Worm (Caenorhabditis elegans) whole organism, L1 larva: ENCODE measurements around the gene ptrg-1.

ENCODE experiments used
- C16A3.4 ChIP-seq: fragments of 150-350 bp; optimal IDR thresholded peaks from 2 replicates; lab custom pipeline; 2014; ENCODE audit warnings: missing biosample characterization, missing genetic modification characterization
- F16B12.6 ChIP-seq: fragments of 150-350 bp; optimal IDR thresholded peaks from 2 replicates; lab custom pipeline; 2014; ENCODE audit warnings: missing biosample characterization, missing genetic modification characterization
- aha-1 ChIP-seq: fragments of 150-350 bp; optimal IDR thresholded peaks from 2 replicates; lab custom pipeline; 2014; ENCODE audit warnings: missing biosample characterization, missing genetic modification characterization
- blmp-1 ChIP-seq: fragments of 150-350 bp; optimal IDR thresholded peaks from 2 replicates; lab custom pipeline; 2014; ENCODE audit warnings: missing biosample characterization, missing genetic modification characterization
- ceh-90 ChIP-seq: sonication (generic microtip); optimal IDR thresholded peaks from 2 replicates; lab custom pipeline; 2016; ENCODE audit warnings: missing genetic modification characterization, missing compliant biosample characterization
- dpl-1 ChIP-seq, 3 experiments: fragments of 150-350 bp in 2 of 3; sonication (generic microtip) in 1 of 3; optimal IDR thresholded peaks; 2 replicates each; lab custom pipeline; 2014 to 2017; ENCODE audit warnings: missing biosample characterization in 3 of 3, missing genetic modification characterization in 3 of 3, missing genetic modification reagents in 3 of 3
- dsc-1 ChIP-seq: sonication (generic microtip); optimal IDR thresholded peaks from 2 replicates; lab custom pipeline; 2016; ENCODE audit warnings: mild to moderate bottlenecking, missing genetic modification characterization, missing compliant biosample characterization
- efl-1 ChIP-seq, 4 experiments: fragments of 150-350 bp; optimal IDR thresholded peaks in 3 of 4; peaks in 1 of 4; 1 replicate in 1 of 4; 2 replicates in 3 of 4; lab custom pipeline; 2014; ENCODE audit warnings: missing biosample characterization in 2 of 4, missing genetic modification characterization in 2 of 4, missing genetic modification reagents in 2 of 4
- egl-27 ChIP-seq, 2 experiments: fragments of 150-350 bp in 1 of 2; sonication (generic microtip); optimal IDR thresholded peaks; 3 replicates each; lab custom pipeline; 2017 to 2018; ENCODE audit warnings: missing biosample characterization in 2 of 2, missing genetic modification characterization in 2 of 2, missing genetic modification reagents in 2 of 2
- fkh-8 ChIP-seq: sonication (generic microtip); optimal IDR thresholded peaks from 2 replicates; lab custom pipeline; 2016; ENCODE audit warnings: mild to moderate bottlenecking, missing genetic modification characterization, missing compliant biosample characterization
- irx-1 ChIP-seq: sonication (generic microtip); optimal IDR thresholded peaks from 2 replicates; lab custom pipeline; 2016; ENCODE audit warnings: missing genetic modification characterization, missing compliant biosample characterization
- isw-1 ChIP-seq: fragments of 200-800 bp; sonication (Bioruptor generic); IDR thresholded peaks from 2 replicates; pipeline ENCODE4 v1.3.6; 2022; ENCODE audit warnings: missing genetic modification characterization, missing compliant biosample characterization
- lin-13 ChIP-seq: fragments of 150-350 bp; optimal IDR thresholded peaks from 2 replicates; lab custom pipeline; 2014; ENCODE audit warnings: missing biosample characterization, missing genetic modification reagents, missing genetic modification characterization
- lin-14 ChIP-seq: fragments of 200-800 bp; sonication (Bioruptor generic); optimal IDR thresholded peaks from 2 replicates; lab custom pipeline; 2018; ENCODE audit warnings: mild to moderate bottlenecking, missing genetic modification characterization, moderate library complexity, missing compliant biosample characterization
- lin-35 ChIP-seq, 2 experiments: fragments of 150-350 bp; optimal IDR thresholded peaks; 2 replicates each; lab custom pipeline; 2014; ENCODE audit warnings: missing biosample characterization in 2 of 2, missing genetic modification characterization in 2 of 2, missing genetic modification reagents in 2 of 2
- lsy-2 ChIP-seq, 2 experiments: fragments of 150-350 bp; optimal IDR thresholded peaks; 2 replicates each; lab custom pipeline; 2014; ENCODE audit warnings: missing biosample characterization in 2 of 2, missing genetic modification characterization in 2 of 2
- mdl-1 ChIP-seq, 2 experiments: fragments of 150-350 bp; optimal IDR thresholded peaks; 2 replicates each; lab custom pipeline; 2014 to 2017; ENCODE audit warnings: missing biosample characterization in 2 of 2, missing genetic modification characterization in 2 of 2, inconsistent platforms in 1 of 2
- mep-1 ChIP-seq: fragments of 150-350 bp; optimal IDR thresholded peaks from 2 replicates; lab custom pipeline; 2014; ENCODE audit warnings: missing biosample characterization, missing genetic modification characterization
- nhr-12 ChIP-seq: sonication (generic microtip); optimal IDR thresholded peaks from 2 replicates; lab custom pipeline; 2017; ENCODE audit warnings: missing biosample characterization, missing genetic modification characterization
- nhr-19 ChIP-seq: fragments of 200-800 bp; sonication (Bioruptor generic); conservative IDR thresholded peaks from 2 replicates; pipeline ENCODE4 v1.3.6; 2022; ENCODE audit warnings: missing genetic modification characterization, missing compliant biosample characterization
- nhr-20 ChIP-seq: sonication (generic microtip); optimal IDR thresholded peaks from 2 replicates; lab custom pipeline; 2016; ENCODE audit warnings: mild to moderate bottlenecking, missing genetic modification characterization, missing compliant biosample characterization
- nhr-47 ChIP-seq: sonication (generic microtip); optimal IDR thresholded peaks from 2 replicates; lab custom pipeline; 2016; ENCODE audit warnings: mild to moderate bottlenecking, missing genetic modification characterization, moderate library complexity, missing compliant biosample characterization
- nhr-76 ChIP-seq: sonication (generic microtip); optimal IDR thresholded peaks from 2 replicates; lab custom pipeline; 2017; ENCODE audit warnings: missing biosample characterization, missing genetic modification characterization
- nhr-77 ChIP-seq: fragments of 150-350 bp; optimal IDR thresholded peaks from 2 replicates; lab custom pipeline; 2014; ENCODE audit warnings: missing biosample characterization, missing genetic modification characterization
- nhr-84 ChIP-seq: sonication (generic microtip); optimal IDR thresholded peaks from 2 replicates; lab custom pipeline; 2017; ENCODE audit warnings: missing biosample characterization, missing genetic modification characterization
- nhr-85 ChIP-seq: sonication (generic microtip); peaks from one replicate; lab custom pipeline; 2016; ENCODE audit warnings: missing genetic modification characterization, inconsistent platforms, missing compliant biosample characterization
- nhr-90 ChIP-seq: sonication (generic microtip); optimal IDR thresholded peaks from 2 replicates; lab custom pipeline; 2016; ENCODE audit warnings: mild to moderate bottlenecking, missing genetic modification characterization, missing compliant biosample characterization; ENCODE audit not compliant: poor library complexity
- pag-3 ChIP-seq: sonication (generic microtip); optimal IDR thresholded peaks from 2 replicates; lab custom pipeline; 2017; ENCODE audit warnings: missing genetic modification characterization, mild to moderate bottlenecking, missing compliant biosample characterization, antibody characterized with exemption, borderline replicate concordance; ENCODE audit not compliant: insufficient read depth
- snpc-4 ChIP-seq: fragments of 150-350 bp; optimal IDR thresholded peaks from 2 replicates; lab custom pipeline; 2014; ENCODE audit warnings: missing biosample characterization, missing genetic modification characterization
- snu-23 ChIP-seq: sonication (generic microtip); optimal IDR thresholded peaks from 2 replicates; lab custom pipeline; 2016; ENCODE audit warnings: missing genetic modification characterization, missing compliant biosample characterization
- sup-37 ChIP-seq: fragments of 200-800 bp; sonication (Bioruptor generic); optimal IDR thresholded peaks from 2 replicates; lab custom pipeline; 2018; ENCODE audit warnings: mild to moderate bottlenecking, missing genetic modification characterization, missing compliant biosample characterization
- swsn-7 ChIP-seq: sonication (generic microtip); optimal IDR thresholded peaks from 2 replicates; lab custom pipeline; 2016; ENCODE audit warnings: missing genetic modification characterization, missing compliant biosample characterization
- unc-62 ChIP-seq: fragments of 150-350 bp; optimal IDR thresholded peaks from 2 replicates; lab custom pipeline; 2014; ENCODE audit warnings: missing biosample characterization, missing genetic modification reagents, missing genetic modification characterization
- unc-86 ChIP-seq: sonication (generic microtip); optimal IDR thresholded peaks from 2 replicates; lab custom pipeline; 2016; ENCODE audit warnings: missing genetic modification characterization, missing compliant biosample characterization
- xbp-1 ChIP-seq: sonication (generic microtip); optimal IDR thresholded peaks from 2 replicates; lab custom pipeline; 2016; ENCODE audit warnings: missing genetic modification characterization, missing compliant biosample characterization
- zag-1 ChIP-seq: fragments of 150-350 bp; optimal IDR thresholded peaks from 2 replicates; lab custom pipeline; 2014; ENCODE audit warnings: missing biosample characterization, missing genetic modification characterization
- ztf-11 ChIP-seq, 2 experiments: sonication (generic microtip); optimal IDR thresholded peaks; 2 replicates each; lab custom pipeline; 2016 to 2017; ENCODE audit warnings: missing genetic modification characterization in 2 of 2, missing biosample characterization in 1 of 2, missing compliant biosample characterization in 1 of 2
- ztf-4 ChIP-seq: fragments of 150-350 bp; optimal IDR thresholded peaks from 2 replicates; lab custom pipeline; 2014; ENCODE audit warnings: missing biosample characterization, missing genetic modification characterization

Gene ptrg-1

DNA sequence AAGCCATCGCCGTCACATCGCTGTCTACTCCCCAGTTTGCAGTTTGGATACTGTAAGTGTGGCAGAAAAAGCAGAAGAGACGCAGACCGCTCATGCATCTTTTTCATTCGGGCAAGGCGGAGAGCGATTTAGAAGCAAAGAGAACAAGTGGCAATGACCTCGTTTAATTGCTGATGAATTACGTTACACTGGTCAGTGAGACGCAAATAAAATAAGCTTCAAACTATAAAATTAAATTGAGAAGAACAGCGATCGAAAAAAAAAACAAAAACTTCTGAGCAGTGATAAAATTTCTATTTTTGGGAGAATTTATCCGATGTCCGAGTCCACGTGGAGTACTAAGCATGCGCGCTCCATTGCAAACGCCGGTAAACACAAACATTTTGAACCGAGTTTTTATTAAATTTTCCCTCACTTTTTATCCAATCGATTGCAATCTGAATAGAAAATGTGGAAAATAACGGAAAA, 27.9 kb upstream of the ptrg-1 start, which contains the start of gene C24F3.2 (continued):
- TF ChIP-seq fkh-8 (tag; lab: Kevin White, UChicago) = peak; percentile 69
- peak; percentile 94 for TF ChIP-seq lin-14
- no peak for TF ChIP-seq zag-1
- TF ChIP-seq mep-1 (tag; lab: Kevin White, UChicago) = peak; percentile 69
- no peak for TF ChIP-seq F16B12.6 (tag; lab: Kevin White, UChicago)
- peak; percentile 60 to 85 (median 74) for TF ChIP-seq dpl-1 (GFP tag; optimal IDR thresholded peaks at IDR 0.05; lab: Kevin White, UChicago)
- peak; percentile 59 for TF ChIP-seq dsc-1
- no peak for TF ChIP-seq egl-27 (tag; optimal IDR thresholded peaks at IDR 0.05; lab: Kevin White, UChicago)
- TF ChIP-seq isw-1 = peak; percentile 16; the same call in 1 of the 2 replicates
- no peak for TF ChIP-seq nhr-12 (tag; lab: Kevin White, UChicago)
- peak; percentile 84 for TF ChIP-seq snu-23 (GFP tag; lab: Kevin White, UChicago)
- TF ChIP-seq unc-86 (tag; lab: Kevin White, UChicago) = peak; percentile 26
- peak; percentile 45 for TF ChIP-seq nhr-19 (GFP tag; lab: Robert Waterston, UW)
- peak; percentile 61 for TF ChIP-seq irx-1 (tag; lab: Kevin White, UChicago)
- TF ChIP-seq snpc-4 = peak; percentile 15
- peak; percentile 94 for TF ChIP-seq nhr-85
- no peak for TF ChIP-seq nhr-84
- peak; percentile 45 for TF ChIP-seq C16A3.4 (tag; lab: Kevin White, UChicago)
- TF ChIP-seq nhr-77 (tag; lab: Kevin White, UChicago) = peak; percentile 38
- no peak for TF ChIP-seq pag-3 (tag; lab: Kevin White, UChicago)
- peak; percentile 56 for TF ChIP-seq nhr-90
- TF ChIP-seq efl-1 (optimal IDR thresholded peaks at IDR 0.05; lab: Kevin White, UChicago) = peak; percentile 41 to 79
- peak; percentile 80 to 97 for TF ChIP-seq efl-1 (GFP tag; optimal IDR thresholded peaks at IDR 0.05 in 1 of 2; lab: Kevin White, UChicago)
- TF ChIP-seq lin-13 (GFP tag; lab: Kevin White, UChicago) = peak; percentile 11
- TF ChIP-seq nhr-20 (tag; lab: Kevin White, UChicago) = peak; percentile 80
- TF ChIP-seq ztf-4 = peak; percentile 48
- peak; percentile 45 for TF ChIP-seq sup-37 (GFP tag; lab: Kevin White, UChicago)
- no peak for TF ChIP-seq mdl-1 (tag; optimal IDR thresholded peaks at IDR 0.05; lab: Kevin White, UChicago)
- TF ChIP-seq blmp-1 (tag; lab: Kevin White, UChicago) = peak; percentile 71
- peak; percentile 67 for TF ChIP-seq swsn-7 (tag; lab: Kevin White, UChicago)
- TF ChIP-seq nhr-47 (tag; lab: Kevin White, UChicago) = peak; percentile 64
- peak; percentile 64 for TF ChIP-seq xbp-1 (tag; lab: Kevin White, UChicago)

DNA sequence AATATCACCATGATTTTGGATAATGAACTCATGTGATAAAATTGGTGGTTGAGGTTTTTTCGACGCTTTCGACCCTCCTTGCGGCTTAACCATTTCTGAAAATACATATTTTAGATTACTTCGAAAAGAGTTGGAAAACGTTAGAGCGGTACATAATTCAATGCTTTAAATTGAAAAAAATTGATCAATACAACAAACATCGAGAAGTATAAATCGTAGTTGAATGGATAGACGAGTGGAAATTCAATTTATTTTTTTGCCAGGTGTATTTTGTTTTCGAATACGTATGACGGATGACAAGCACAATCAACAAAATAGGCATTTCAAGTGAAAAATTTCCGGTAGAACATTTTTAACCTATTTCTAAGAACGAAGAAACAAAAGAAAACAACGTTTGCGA, 26.9 kb upstream of the ptrg-1 start, which contains the start of gene tram-1:
tram-1 (minus strand) TSS at position 101 of the 400 bp plus-strand sequence.
- TF ChIP-seq fkh-8 (tag; lab: Kevin White, UChicago) (peak; percentile 37), ztf-11 (tag; optimal IDR thresholded peaks at IDR 0.05; lab: Kevin White, UChicago) (no peak), nhr-84 (no peak), unc-62 (no peak), lsy-2 (tag; optimal IDR thresholded peaks at IDR 0.05; lab: Kevin White, UChicago) (no peak)
- TF ChIP-seq, all 84 proteins: peak for 1

DNA sequence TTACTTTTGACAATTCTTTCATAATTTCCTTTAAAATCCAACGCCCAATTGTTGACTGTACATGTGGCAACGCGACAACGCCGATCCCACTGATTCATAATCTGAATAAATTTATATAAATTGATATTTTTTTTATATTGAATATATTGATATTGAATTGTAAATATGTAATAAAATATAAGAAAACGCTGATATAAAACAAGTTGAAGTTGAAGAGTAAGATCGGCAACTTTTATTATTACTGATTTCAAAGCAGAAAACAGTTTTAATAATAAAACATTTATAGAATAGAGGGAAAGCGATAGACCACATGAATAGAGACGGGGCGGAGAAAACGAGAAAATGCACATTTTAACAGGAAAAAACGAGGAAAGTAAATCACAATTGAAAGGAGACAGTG, 25.0 kb upstream of the ptrg-1 start, which contains the start of gene qns-1:
qns-1 (minus strand) TSS at position 101 of the 400 bp plus-strand sequence.
- TF ChIP-seq nhr-76 (tag; lab: Kevin White, UChicago) (no peak), ceh-90 (no peak), nhr-77 (tag; lab: Kevin White, UChicago) (no peak), nhr-12 (tag; lab: Kevin White, UChicago) (no peak), lin-14 (no peak), aha-1 (tag; lab: Kevin White, UChicago) (no peak), lin-35 (GFP tag; optimal IDR thresholded peaks at IDR 0.05; lab: Kevin White, UChicago) (no peak), nhr-47 (tag; lab: Kevin White, UChicago) (no peak)
